Comparison of ENCODE assay signal across 3 fruit fly cellular contexts in genomic region chr3L:21226309-21226708, dm6.
TF ChIP-seq lines count a peak whose summit lies in the region.

Gene Eip78C, plus strand, starts transcription at chr3L:21226609.

- no peak for TF ChIP-seq CTCF in whole organism, embryonic (GFP tag; optimal IDR thresholded peaks at IDR 0.05; lab: Kevin White, UChicago)

TF ChIP-seq in whole organism, embryonic, 481 proteins besides CTCF, POLR2A, EP300 and RAD21:
- TF ChIP-seq CG32772 (GFP tag; IDR thresholded peaks at IDR 0.05; lab: Robert Waterston, UW) (no peak), otp (GFP tag; IDR thresholded peaks at IDR 0.05; lab: Robert Waterston, UW) (no peak), CG9797 (GFP tag; optimal IDR thresholded peaks at IDR 0.05; lab: Kevin White, UChicago) (no peak), cwo (GFP tag; optimal IDR thresholded peaks at IDR 0.05; lab: Kevin White, UChicago) (no peak), prd (optimal IDR thresholded peaks at IDR 0.05; lab: Kevin White, UChicago) (no peak), prd (GFP tag; IDR thresholded peaks at IDR 0.05; lab: Robert Waterston, UW) (no peak), pita (GFP tag; optimal IDR thresholded peaks at IDR 0.05; lab: Kevin White, UChicago) (no peak), cg (GFP tag; optimal IDR thresholded peaks at IDR 0.05; lab: Kevin White, UChicago) (peak; percentile 30), ato (GFP tag; IDR thresholded peaks at IDR 0.05; lab: Robert Waterston, UW; ENCODE audit: partially characterized antibody) (no peak), CG17328 (GFP tag; IDR thresholded peaks at IDR 0.05; lab: Robert Waterston, UW) (no peak), CG32532 (GFP tag; IDR thresholded peaks at IDR 0.05; lab: Robert Waterston, UW) (no peak), CG9727 (GFP tag; optimal IDR thresholded peaks at IDR 0.05; lab: Kevin White, UChicago) (no peak), CG17361 (GFP tag; IDR thresholded peaks at IDR 0.05; lab: Robert Waterston, UW) (no peak), CG12391 (tag; optimal IDR thresholded peaks at IDR 0.05; lab: Kevin White, UChicago) (no peak), CG12744 (GFP tag; optimal IDR thresholded peaks at IDR 0.05; lab: Kevin White, UChicago) (no peak), CG14050 (GFP tag; IDR thresholded peaks at IDR 0.05; lab: Robert Waterston, UW) (no peak), knrl (GFP tag; IDR thresholded peaks at IDR 0.05; lab: Robert Waterston, UW; ENCODE audit: partially characterized antibody) (no peak), CG3838 (GFP tag; optimal IDR thresholded peaks at IDR 0.05; lab: Kevin White, UChicago) (no peak), oc (tag; optimal IDR thresholded peaks at IDR 0.05; lab: Kevin White, UChicago) (no peak), gsb (GFP tag; IDR thresholded peaks at IDR 0.05; lab: Robert Waterston, UW) (0 out of 2 replicates have a peak, but pooled peaks have one; percentile 12), sim (GFP tag; IDR thresholded peaks at IDR 0.05; lab: Robert Waterston, UW) (no peak), CG8944 (GFP tag; optimal IDR thresholded peaks at IDR 0.05; lab: Kevin White, UChicago) (no peak), CG2712 (tag; optimal IDR thresholded peaks at IDR 0.05; lab: Kevin White, UChicago) (no peak), CG31388 (GFP tag; optimal IDR thresholded peaks at IDR 0.05; lab: Kevin White, UChicago) (no peak), Lhr (GFP tag; optimal IDR thresholded peaks at IDR 0.05; lab: Kevin White, UChicago) (no peak), CrebB (tag; optimal IDR thresholded peaks at IDR 0.05; lab: Kevin White, UChicago) (no peak), Trl (optimal IDR thresholded peaks at IDR 0.05; lab: Kevin White, UChicago) (peak in 1 of 2 experiments; percentile 11), Trl (GFP tag; optimal IDR thresholded peaks at IDR 0.05; lab: Kevin White, UChicago) (no peak)

TF ChIP-seq in whole organism, prepupa, 60 proteins besides CTCF, POLR2A, EP300 and RAD21:
- TF ChIP-seq acj6 (GFP tag; optimal IDR thresholded peaks at IDR 0.05; lab: Kevin White, UChicago) (no peak), CG6276 (GFP tag; optimal IDR thresholded peaks at IDR 0.05; lab: Kevin White, UChicago) (peak; percentile 17), Gug (GFP tag; IDR thresholded peaks at IDR 0.05; lab: Robert Waterston, UW) (peak; percentile 34; the same call in 1 of the 2 replicates), Eip78C (GFP tag; lab: Kevin White, UChicago) (peak; percentile 30), vri (GFP tag; optimal IDR thresholded peaks at IDR 0.05; lab: Kevin White, UChicago) (no peak), cyc (GFP tag; optimal IDR thresholded peaks at IDR 0.05; lab: Kevin White, UChicago) (no peak), Sox102F (GFP tag; optimal IDR thresholded peaks at IDR 0.05; lab: Kevin White, UChicago) (no peak), CG6163 (GFP tag; IDR thresholded peaks at IDR 0.05; lab: Robert Waterston, UW) (0 out of 3 replicates have a peak, but pooled peaks have one; percentile 12)

TF ChIP-seq in whole organism, pupa, 21 proteins besides CTCF, POLR2A, EP300 and RAD21:
- peak; percentile 6 for TF ChIP-seq CG14655 (GFP tag; optimal IDR thresholded peaks at IDR 0.05; lab: Kevin White, UChicago)
- TF ChIP-seq CG13204 (GFP tag; optimal IDR thresholded peaks at IDR 0.05; lab: Kevin White, UChicago) = no peak
- TF ChIP-seq D1 (tag; optimal IDR thresholded peaks at IDR 0.05; lab: Kevin White, UChicago) = no peak
- TF ChIP-seq Pif1A (GFP tag; optimal IDR thresholded peaks at IDR 0.05; lab: Kevin White, UChicago) = no peak
- no peak for TF ChIP-seq CG9948 (tag; optimal IDR thresholded peaks at IDR 0.05; lab: Kevin White, UChicago)
- no peak for TF ChIP-seq rn (GFP tag; IDR thresholded peaks at IDR 0.05; lab: Robert Waterston, UW)
- TF ChIP-seq fd96Ca (GFP tag; IDR thresholded peaks at IDR 0.05; lab: Robert Waterston, UW) = peak; percentile 50; the same call in 1 of the 3 replicates
- no peak for TF ChIP-seq EcR (GFP tag; optimal IDR thresholded peaks at IDR 0.05; lab: Kevin White, UChicago)
- no peak for TF ChIP-seq CG17806 (tag; optimal IDR thresholded peaks at IDR 0.05; lab: Kevin White, UChicago)
- TF ChIP-seq CG10348 (GFP tag; IDR thresholded peaks at IDR 0.05; lab: Robert Waterston, UW) = no peak
- no peak for TF ChIP-seq Snoo (tag; optimal IDR thresholded peaks at IDR 0.05; lab: Kevin White, UChicago)
- TF ChIP-seq CG34367 (tag; optimal IDR thresholded peaks at IDR 0.05; lab: Kevin White, UChicago) = no peak
- TF ChIP-seq CG4496 (GFP tag; IDR thresholded peaks at IDR 0.05; lab: Robert Waterston, UW) = no peak
- peak; percentile 41; the same call in 1 of the 2 replicates for TF ChIP-seq Ets98B (GFP tag; IDR thresholded peaks at IDR 0.05; lab: Robert Waterston, UW)
- no peak for TF ChIP-seq gl (tag; optimal IDR thresholded peaks at IDR 0.05; lab: Kevin White, UChicago)
- no peak for TF ChIP-seq CG8301 (tag; optimal IDR thresholded peaks at IDR 0.05; lab: Kevin White, UChicago)
- TF ChIP-seq CG32121 (GFP tag; IDR thresholded peaks at IDR 0.05; lab: Robert Waterston, UW) = 0 out of 2 replicates have a peak, but pooled peaks have one; percentile 29
- TF ChIP-seq Pif1B (GFP tag; optimal IDR thresholded peaks at IDR 0.05; lab: Kevin White, UChicago) = no peak
- no peak for TF ChIP-seq CG12605 (GFP tag; IDR thresholded peaks at IDR 0.05; lab: Robert Waterston, UW)
- TF ChIP-seq CG8159 (tag; optimal IDR thresholded peaks at IDR 0.05; lab: Kevin White, UChicago) = no peak
- TF ChIP-seq CG15710 (tag; optimal IDR thresholded peaks at IDR 0.05; lab: Kevin White, UChicago) = no peak
TF ChIP-seq in whole organism, pupa: peak in this region for 4.

Comparison
In these comparisons a context has a peak if more than half of its experiments do, and no peak if none do; other contexts are left out.
1. Of the 7 proteins assayed by ChIP-seq in both whole organism, embryonic and whole organism, prepupa: peak only in whole organism, embryonic: none; only in whole organism, prepupa: Gug; in both: none; in neither: 6.